Fruit fly (Drosophila melanogaster) whole organism, embryonic: ENCODE data around the gene CG13930.

Experiments
- Awh ChIP-seq: fragments of 200-800 bp; sonication (Bioruptor generic); IDR thresholded peaks from 2 replicates; pipeline ENCODE4, ENCODE4 v1.3.6; 2022; ENCODE audit warnings: missing biosample characterization, missing genetic modification characterization
- Bgb ChIP-seq: fragments of 200-800 bp; sonication (Bioruptor generic); IDR thresholded peaks from 2 replicates; pipeline ENCODE4 v1.3.6; 2022; ENCODE audit warnings: missing biosample characterization, missing genetic modification characterization; ENCODE audit not compliant: partially characterized antibody
- CG10462 ChIP-seq: fragments of 200-800 bp; sonication (Bioruptor generic); optimal IDR thresholded peaks from 2 replicates; lab custom pipeline; 2016; ENCODE audit warnings: missing biosample characterization, missing genetic modification characterization
- CG11247 ChIP-seq: fragments of 200-800 bp; sonication (Bioruptor generic); IDR thresholded peaks from 2 replicates; pipeline ENCODE4 v1.3.6; 2022; ENCODE audit warnings: missing biosample characterization, missing genetic modification characterization
- CG11504 ChIP-seq: fragments of 200-800 bp; sonication (Bioruptor generic); optimal IDR thresholded peaks from 3 replicates; lab custom pipeline; 2019; ENCODE audit warnings: missing biosample characterization, mild to moderate bottlenecking, missing genetic modification characterization, moderate library complexity
- CG11696 ChIP-seq: fragments of 200-800 bp; sonication (Bioruptor generic); IDR thresholded peaks from 2 replicates; pipeline ENCODE4 v1.3.6; 2022; ENCODE audit warnings: missing biosample characterization, missing genetic modification characterization
- CG12744 ChIP-seq: fragments of 200-800 bp; sonication (Bioruptor generic); optimal IDR thresholded peaks from 2 replicates; lab custom pipeline; 2016; ENCODE audit warnings: missing biosample characterization, missing genetic modification characterization
- CG13296 ChIP-seq: fragments of 200-800 bp; sonication (Bioruptor generic); optimal IDR thresholded peaks from 3 replicates; lab custom pipeline; 2018; ENCODE audit warnings: missing biosample characterization, mild to moderate bottlenecking, missing genetic modification characterization
- CG13624 ChIP-seq: fragments of 200-800 bp; sonication (Bioruptor generic); optimal IDR thresholded peaks from 2 replicates; lab custom pipeline; 2016; ENCODE audit warnings: missing biosample characterization, missing genetic modification characterization
- CG17829 ChIP-seq: fragments of 200-800 bp; optimal IDR thresholded peaks from 2 replicates; lab custom pipeline; 2019; ENCODE audit warnings: missing biosample characterization, mild to moderate bottlenecking, missing genetic modification characterization, moderate library complexity
- CG2889 ChIP-seq: fragments of 200-800 bp; sonication (Bioruptor generic); IDR thresholded peaks from 3 replicates; pipeline ENCODE4 v1.3.6; 2022; ENCODE audit warnings: missing biosample characterization, missing genetic modification characterization
- CG31224 ChIP-seq: fragments of 200-800 bp; sonication (Bioruptor generic); IDR thresholded peaks from 2 replicates; pipeline ENCODE4 v1.3.6; 2022; ENCODE audit warnings: missing biosample characterization, missing genetic modification characterization
- CG3163 ChIP-seq: fragments of 200-800 bp; sonication (Bioruptor generic); optimal IDR thresholded peaks from 3 replicates; lab custom pipeline; 2016; ENCODE audit warnings: missing biosample characterization, missing genetic modification characterization
- CG42726 ChIP-seq: fragments of 200-800 bp; sonication (Bioruptor generic); IDR thresholded peaks from 2 replicates; pipeline ENCODE4 v1.3.6; 2022; ENCODE audit warnings: missing biosample characterization, missing genetic modification characterization; ENCODE audit not compliant: partially characterized antibody
- CG4282 ChIP-seq: fragments of 200-800 bp; sonication (Bioruptor generic); optimal IDR thresholded peaks from 2 replicates; lab custom pipeline; 2016; ENCODE audit warnings: missing biosample characterization, missing genetic modification characterization
- CG6175 ChIP-seq: fragments of 200-800 bp; sonication (Bioruptor generic); IDR thresholded peaks from 3 replicates; pipeline ENCODE4 v1.3.6; 2022; ENCODE audit warnings: missing biosample characterization, missing genetic modification characterization
- CG6765 ChIP-seq: fragments of 200-800 bp; sonication (Bioruptor generic); optimal IDR thresholded peaks from 3 replicates; lab custom pipeline; 2017; ENCODE audit warnings: missing biosample characterization, mild to moderate bottlenecking, missing genetic modification characterization
- CG6854 ChIP-seq: fragments of 200-800 bp; sonication (Bioruptor generic); optimal IDR thresholded peaks from 3 replicates; lab custom pipeline; 2017; ENCODE audit warnings: missing biosample characterization, mild to moderate bottlenecking, missing genetic modification characterization
- CG7357 ChIP-seq: fragments of 200-800 bp; sonication (Bioruptor generic); IDR thresholded peaks from 3 replicates; pipeline ENCODE4 v1.3.6; 2022; ENCODE audit warnings: missing biosample characterization, missing genetic modification characterization
- CG8478 ChIP-seq: fragments of >200 bp; optimal IDR thresholded peaks from 2 replicates; lab custom pipeline; 2018
- CG8924 ChIP-seq: fragments of 200-800 bp; optimal IDR thresholded peaks from 3 replicates; lab custom pipeline; 2019; ENCODE audit warnings: missing biosample characterization, mild to moderate bottlenecking, missing genetic modification characterization, moderate library complexity
- CG9215 ChIP-seq: fragments of 200-800 bp; sonication (Bioruptor generic); IDR thresholded peaks from 2 replicates; pipeline ENCODE4 v1.3.6; 2022; ENCODE audit warnings: missing biosample characterization, missing genetic modification characterization
- CG9437 ChIP-seq: fragments of 200-800 bp; sonication (Bioruptor generic); optimal IDR thresholded peaks from 2 replicates; lab custom pipeline; 2018; ENCODE audit warnings: missing biosample characterization, mild to moderate bottlenecking, missing genetic modification characterization
- Dbx ChIP-seq: fragments of 200-800 bp; sonication (Bioruptor generic); IDR thresholded peaks from 3 replicates; pipeline ENCODE4 v1.3.6; 2022; ENCODE audit warnings: missing biosample characterization, missing genetic modification characterization
- Dek ChIP-seq: fragments of 200-800 bp; sonication (Bioruptor generic); optimal IDR thresholded peaks from 3 replicates; lab custom pipeline; 2019; ENCODE audit warnings: missing biosample characterization, mild to moderate bottlenecking, missing genetic modification characterization, moderate library complexity
- Doc3 ChIP-seq: fragments of 200-800 bp; sonication (Bioruptor generic); IDR thresholded peaks from 3 replicates; pipeline ENCODE4 v1.3.6; 2022; ENCODE audit warnings: missing biosample characterization, missing genetic modification characterization; ENCODE audit not compliant: partially characterized antibody
- ERR ChIP-seq: fragments of 200-800 bp; sonication (Bioruptor generic); optimal IDR thresholded peaks from 2 replicates; lab custom pipeline; 2016; ENCODE audit warnings: missing biosample characterization, missing genetic modification characterization
- Gsc ChIP-seq: fragments of 200-800 bp; sonication (Bioruptor generic); IDR thresholded peaks from 2 replicates; pipeline ENCODE4 v1.3.6; 2022; ENCODE audit warnings: missing biosample characterization, missing genetic modification characterization
- HLHmδ ChIP-seq: fragments of 200-800 bp; sonication (Bioruptor generic); optimal IDR thresholded peaks from 2 replicates; lab custom pipeline; 2018; ENCODE audit warnings: missing biosample characterization, mild to moderate bottlenecking, missing genetic modification characterization, moderate library complexity
- Hand ChIP-seq: fragments of 200-800 bp; sonication (Bioruptor generic); optimal IDR thresholded peaks from 2 replicates; lab custom pipeline; 2017; ENCODE audit warnings: mild to moderate bottlenecking, missing biosample characterization, missing genetic modification reagents, missing genetic modification characterization
- Jarid2 ChIP-seq: fragments of 200-800 bp; sonication (Bioruptor generic); optimal IDR thresholded peaks from 3 replicates; lab custom pipeline; 2017; ENCODE audit warnings: mild to moderate bottlenecking, missing biosample characterization, missing genetic modification reagents, missing genetic modification characterization
- Mes4 ChIP-seq: fragments of 200-800 bp; sonication (Bioruptor generic); optimal IDR thresholded peaks from 2 replicates; lab custom pipeline; 2016; ENCODE audit warnings: missing biosample characterization, missing genetic modification characterization
- Myb ChIP-seq: fragments of 200-800 bp; sonication (Bioruptor generic); optimal IDR thresholded peaks from 2 replicates; lab custom pipeline; 2016; ENCODE audit warnings: missing biosample characterization, missing genetic modification characterization
- Oaz ChIP-seq: fragments of 200-800 bp; sonication (Bioruptor generic); IDR thresholded peaks from 2 replicates; pipeline ENCODE4 v1.3.6; 2022; ENCODE audit warnings: missing biosample characterization, missing genetic modification characterization
- PHDP ChIP-seq: fragments of 200-800 bp; sonication (Bioruptor generic); optimal IDR thresholded peaks from 3 replicates; lab custom pipeline; 2018; ENCODE audit warnings: missing biosample characterization, mild to moderate bottlenecking, missing genetic modification characterization, moderate library complexity
- Xbp1 ChIP-seq: fragments of 200-800 bp; sonication (Bioruptor generic); optimal IDR thresholded peaks from 3 replicates; lab custom pipeline; 2016; ENCODE audit warnings: missing biosample characterization, mild to moderate bottlenecking, missing genetic modification characterization
- ash1 ChIP-seq: fragments of 200-800 bp; sonication (Bioruptor generic); optimal IDR thresholded peaks from 2 replicates; lab custom pipeline; 2018; ENCODE audit warnings: missing biosample characterization, mild to moderate bottlenecking, missing genetic modification characterization
- ci ChIP-seq: fragments of 200-800 bp; sonication (Bioruptor generic); IDR thresholded peaks from 3 replicates; pipeline ENCODE4 v1.3.6; 2022; ENCODE audit warnings: missing biosample characterization, missing genetic modification characterization
- dimm ChIP-seq: fragments of 200-800 bp; sonication (Bioruptor generic); IDR thresholded peaks from 2 replicates; pipeline ENCODE4 v1.3.6; 2022; ENCODE audit warnings: missing biosample characterization, missing genetic modification characterization
- eve ChIP-seq, 2 experiments: fragments of >200 bp; optimal IDR thresholded peaks; 2 replicates each; lab custom pipeline; 2017; ENCODE audit warnings: missing biosample characterization in 2 of 2, missing genetic modification characterization in 2 of 2
- gfzf ChIP-seq: fragments of 200-800 bp; sonication (Bioruptor generic); optimal IDR thresholded peaks from 2 replicates; lab custom pipeline; 2016; ENCODE audit warnings: missing biosample characterization, mild to moderate bottlenecking, missing genetic modification characterization, moderate library complexity
- gsb ChIP-seq: fragments of 200-800 bp; sonication (Bioruptor generic); IDR thresholded peaks from 2 replicates; pipeline ENCODE4 v1.3.6; 2022; ENCODE audit warnings: missing biosample characterization, missing genetic modification characterization
- insv ChIP-seq, 2 experiments: fragments of 200-800 bp; sonication (Bioruptor generic); optimal IDR thresholded peaks; 3 replicates each; lab custom pipeline; 2016 to 2018; ENCODE audit warnings: missing biosample characterization in 2 of 2, missing genetic modification characterization in 2 of 2
- nau ChIP-seq: fragments of 200-800 bp; sonication (Bioruptor generic); optimal IDR thresholded peaks from 3 replicates; lab custom pipeline; 2017; ENCODE audit warnings: missing biosample characterization, mild to moderate bottlenecking, missing genetic modification characterization, missing genetic modification reagents
- org-1 ChIP-seq: fragments of 200-800 bp; sonication (Bioruptor generic); optimal IDR thresholded peaks from 2 replicates; lab custom pipeline; 2017; ENCODE audit warnings: missing biosample characterization, missing genetic modification characterization
- pnt ChIP-seq: fragments of 200-800 bp; sonication (Bioruptor generic); optimal IDR thresholded peaks from 3 replicates; lab custom pipeline; 2016; ENCODE audit warnings: missing biosample characterization, missing genetic modification characterization
- unpg ChIP-seq: fragments of 200-800 bp; sonication (Bioruptor generic); optimal IDR thresholded peaks from 3 replicates; lab custom pipeline; 2018; ENCODE audit warnings: missing biosample characterization, mild to moderate bottlenecking, missing genetic modification characterization, moderate library complexity
- vnd ChIP-seq: fragments of 200-800 bp; sonication (Bioruptor generic); IDR thresholded peaks from 3 replicates; pipeline ENCODE4 v1.3.6; 2022; ENCODE audit warnings: missing biosample characterization, missing genetic modification characterization; ENCODE audit not compliant: partially characterized antibody
- zen ChIP-seq: fragments of 200-800 bp; sonication (Bioruptor generic); optimal IDR thresholded peaks from 3 replicates; lab custom pipeline; 2018; ENCODE audit warnings: missing biosample characterization, mild to moderate bottlenecking, missing genetic modification characterization, moderate library complexity
- zen2 ChIP-seq: fragments of 200-800 bp; sonication (Bioruptor generic); IDR thresholded peaks from 3 replicates; pipeline ENCODE4 v1.3.6; 2022; ENCODE audit warnings: missing biosample characterization, missing genetic modification characterization; ENCODE audit not compliant: partially characterized antibody
- zfh2 ChIP-seq: fragments of 200-800 bp; sonication (Bioruptor generic); optimal IDR thresholded peaks from 2 replicates; lab custom pipeline; 2016; ENCODE audit warnings: missing biosample characterization, missing genetic modification characterization

Gene CG13930

dm6 chr3L:1690727-1691413 lies 18.3 kb upstream of the CG13930 start (continued):
- TF ChIP-seq CG7357 (GFP tag; lab: Robert Waterston, UW) = no peak
- TF ChIP-seq Gsc (GFP tag; lab: Robert Waterston, UW) = peak; percentile 15; the same call in 1 of the 2 replicates
- TF ChIP-seq CG11696 (GFP tag; lab: Robert Waterston, UW) = no peak
- no peak for TF ChIP-seq eve (GFP tag; optimal IDR thresholded peaks at IDR 0.05; lab: Kevin White, UChicago)
- peak; percentile 73 for TF ChIP-seq HLHmδ (GFP tag; lab: Kevin White, UChicago)
- TF ChIP-seq CG3163 = no peak
- no peak for TF ChIP-seq zfh2 (GFP tag; lab: Kevin White, UChicago)
- no peak for TF ChIP-seq gfzf (GFP tag; lab: Kevin White, UChicago)
- TF ChIP-seq pnt (GFP tag; lab: Kevin White, UChicago) = peak; percentile 7
- no peak for TF ChIP-seq CG12744 (GFP tag; lab: Kevin White, UChicago)
- no peak for TF ChIP-seq CG10462 (GFP tag; lab: Kevin White, UChicago)
- no peak for TF ChIP-seq CG6854 (GFP tag; lab: Kevin White, UChicago)
- no peak for TF ChIP-seq dimm
- no peak for TF ChIP-seq CG13296 (GFP tag; lab: Kevin White, UChicago)
- TF ChIP-seq nau = no peak
- no peak for TF ChIP-seq CG4282
- TF ChIP-seq Oaz (GFP tag; lab: Robert Waterston, UW) = no peak
- TF ChIP-seq CG11504 (tag; lab: Kevin White, UChicago) = peak; percentile 51
- TF ChIP-seq org-1 (GFP tag; lab: Kevin White, UChicago) = peak; percentile 28
- TF ChIP-seq Hand (GFP tag; lab: Kevin White, UChicago) = no peak
- no peak for TF ChIP-seq CG2889 (GFP tag; lab: Robert Waterston, UW)
- TF ChIP-seq gsb = no peak
- TF ChIP-seq CG11247 = no peak
- TF ChIP-seq PHDP (tag; lab: Kevin White, UChicago) = no peak
- TF ChIP-seq CG6765 (GFP tag; lab: Kevin White, UChicago) = peak; percentile 6
- no peak for TF ChIP-seq CG9215 (GFP tag; lab: Robert Waterston, UW)
- TF ChIP-seq Bgb (GFP tag; lab: Robert Waterston, UW) = no peak
- no peak for TF ChIP-seq ERR (GFP tag; lab: Kevin White, UChicago)
- peak; percentile 20 for TF ChIP-seq Xbp1 (GFP tag; lab: Kevin White, UChicago)
- TF ChIP-seq Awh = peak; percentile 33; the same call in 1 of the 2 replicates
- TF ChIP-seq Jarid2 (GFP tag; lab: Kevin White, UChicago) = peak; percentile 19
- TF ChIP-seq ash1 (GFP tag; lab: Kevin White, UChicago) = no peak
- no peak for TF ChIP-seq CG31224 (GFP tag; lab: Robert Waterston, UW)
- no peak for TF ChIP-seq zen2 (GFP tag; lab: Robert Waterston, UW)
- TF ChIP-seq CG17829 (tag; lab: Kevin White, UChicago) = peak; percentile 20
- no peak for TF ChIP-seq Mes4 (GFP tag; lab: Kevin White, UChicago)
- TF ChIP-seq CG9437 (GFP tag; lab: Kevin White, UChicago) = no peak
- no peak for TF ChIP-seq Dek (tag; lab: Kevin White, UChicago)
- TF ChIP-seq vnd (GFP tag; lab: Robert Waterston, UW) = no peak
- TF ChIP-seq CG6175 (GFP tag; lab: Robert Waterston, UW) = 0 out of 3 replicates have a peak, but pooled peaks have one; percentile 9
- no peak for TF ChIP-seq CG8478 (lab: Kevin White, UChicago)
- TF ChIP-seq insv (GFP tag; optimal IDR thresholded peaks at IDR 0.05; lab: Kevin White, UChicago) = no peak
- TF ChIP-seq Dbx = no peak
- TF ChIP-seq Myb = no peak
- no peak for TF ChIP-seq CG42726 (GFP tag; lab: Robert Waterston, UW)
- TF ChIP-seq zen (tag; lab: Kevin White, UChicago) = peak; percentile 17
- TF ChIP-seq Doc3 (GFP tag; lab: Robert Waterston, UW) = no peak
- TF ChIP-seq unpg = no peak
- TF ChIP-seq CG8924 (tag; lab: Kevin White, UChicago) = no peak
- TF ChIP-seq ci = peak; percentile 58
- TF ChIP-seq CG13624 (GFP tag; lab: Kevin White, UChicago) = no peak
